Fruit fly (Drosophila melanogaster) whole organism, embryonic: ENCODE data around the gene CG33510.

Experiments used
- CG10321 ChIP-seq: fragments of 200-800 bp; sonication (Bioruptor generic); IDR thresholded peaks from 2 replicates; pipeline ENCODE4 v1.3.6; 2022; ENCODE audit warnings: missing biosample characterization, missing genetic modification characterization
- CG12071 ChIP-seq: fragments of 200-800 bp; sonication (Bioruptor generic); optimal IDR thresholded peaks from 3 replicates; lab custom pipeline; 2018; ENCODE audit warnings: missing biosample characterization, mild to moderate bottlenecking, missing genetic modification characterization
- CG12219 ChIP-seq: fragments of 200-800 bp; sonication (Bioruptor generic); optimal IDR thresholded peaks from 3 replicates; lab custom pipeline; 2018; ENCODE audit warnings: missing biosample characterization, mild to moderate bottlenecking, missing genetic modification characterization
- CG1233 ChIP-seq: fragments of 200-800 bp; sonication (Bioruptor generic); optimal IDR thresholded peaks from 4 replicates; lab custom pipeline; 2018; ENCODE audit warnings: missing biosample characterization, mild to moderate bottlenecking, missing genetic modification characterization
- CG13296 ChIP-seq: fragments of 200-800 bp; sonication (Bioruptor generic); optimal IDR thresholded peaks from 3 replicates; lab custom pipeline; 2018; ENCODE audit warnings: missing biosample characterization, mild to moderate bottlenecking, missing genetic modification characterization
- CG15696 ChIP-seq: fragments of 200-800 bp; sonication (Bioruptor generic); optimal IDR thresholded peaks from 2 replicates; lab custom pipeline; 2019; ENCODE audit warnings: missing biosample characterization, mild to moderate bottlenecking, missing genetic modification characterization, moderate library complexity
- CG4424 ChIP-seq: fragments of 200-800 bp; sonication (Bioruptor generic); optimal IDR thresholded peaks from 3 replicates; lab custom pipeline; 2016; ENCODE audit warnings: missing biosample characterization, missing genetic modification characterization
- CG4854 ChIP-seq: fragments of 200-800 bp; sonication (Bioruptor generic); optimal IDR thresholded peaks from 2 replicates; lab custom pipeline; 2016; ENCODE audit warnings: missing biosample characterization, missing genetic modification characterization, inconsistent platforms
- CG6689 ChIP-seq: fragments of 200-800 bp; sonication (Bioruptor generic); IDR thresholded peaks from 2 replicates; pipeline ENCODE4 v1.3.6; 2022; ENCODE audit warnings: missing biosample characterization, missing genetic modification characterization
- CG7271 ChIP-seq: fragments of 200-800 bp; sonication (Bioruptor generic); optimal IDR thresholded peaks from 2 replicates; lab custom pipeline; 2018; ENCODE audit warnings: missing biosample characterization, mild to moderate bottlenecking, missing genetic modification characterization, moderate library complexity
- CG8281 ChIP-seq: fragments of 200-800 bp; sonication (Bioruptor generic); optimal IDR thresholded peaks from 2 replicates; lab custom pipeline; 2018; ENCODE audit warnings: missing biosample characterization, mild to moderate bottlenecking, missing genetic modification characterization, moderate library complexity
- CG8478 ChIP-seq: fragments of >200 bp; optimal IDR thresholded peaks from 2 replicates; lab custom pipeline; 2018
- CoRest ChIP-seq: fragments of 200-800 bp; sonication (Bioruptor generic); optimal IDR thresholded peaks from 3 replicates; lab custom pipeline; 2018; ENCODE audit warnings: missing biosample characterization, mild to moderate bottlenecking, missing genetic modification characterization, moderate library complexity
- CrebB ChIP-seq: fragments of 200-800 bp; sonication (Bioruptor generic); optimal IDR thresholded peaks from 3 replicates; lab custom pipeline; 2018; ENCODE audit warnings: missing biosample characterization, mild to moderate bottlenecking, missing genetic modification characterization
- D19B ChIP-seq: fragments of 200-800 bp; sonication (Bioruptor generic); optimal IDR thresholded peaks from 2 replicates; lab custom pipeline; 2017; ENCODE audit warnings: missing biosample characterization, mild to moderate bottlenecking, missing genetic modification characterization
- Dad ChIP-seq: fragments of 200-800 bp; sonication (Bioruptor generic); optimal IDR thresholded peaks from 3 replicates; lab custom pipeline; 2016; ENCODE audit warnings: missing biosample characterization, missing genetic modification characterization
- Doc3 ChIP-seq: fragments of 200-800 bp; sonication (Bioruptor generic); IDR thresholded peaks from 3 replicates; pipeline ENCODE4 v1.3.6; 2022; ENCODE audit warnings: missing biosample characterization, missing genetic modification characterization; ENCODE audit not compliant: partially characterized antibody
- Dref ChIP-seq: fragments of 200-800 bp; sonication (Bioruptor generic); IDR thresholded peaks from 2 replicates; pipeline ENCODE4 v1.3.6; 2022; ENCODE audit warnings: missing biosample characterization, missing genetic modification characterization
- Elba2 ChIP-seq: fragments of 200-800 bp; sonication (Bioruptor generic); optimal IDR thresholded peaks from 3 replicates; lab custom pipeline; 2016; ENCODE audit warnings: missing biosample characterization, missing genetic modification characterization
- Gsc ChIP-seq: fragments of 200-800 bp; sonication (Bioruptor generic); IDR thresholded peaks from 2 replicates; pipeline ENCODE4 v1.3.6; 2022; ENCODE audit warnings: missing biosample characterization, missing genetic modification characterization
- HLH4C ChIP-seq: fragments of 200-800 bp; sonication (Bioruptor generic); IDR thresholded peaks from 3 replicates; pipeline ENCODE4 v1.3.6; 2022; ENCODE audit warnings: missing biosample characterization, missing genetic modification characterization; ENCODE audit not compliant: partially characterized antibody
- HLH54F ChIP-seq: fragments of 200-800 bp; sonication (Bioruptor generic); optimal IDR thresholded peaks from 3 replicates; lab custom pipeline; 2016; ENCODE audit warnings: missing biosample characterization, missing genetic modification characterization
- Hmx ChIP-seq: fragments of 200-800 bp; sonication (Bioruptor generic); optimal IDR thresholded peaks from 2 replicates; lab custom pipeline; 2016; ENCODE audit warnings: missing biosample characterization, missing genetic modification characterization
- Kr ChIP-seq: fragments of 200-800 bp; sonication (Bioruptor generic); optimal IDR thresholded peaks from 2 replicates; lab custom pipeline; 2017; ENCODE audit warnings: missing biosample characterization, mild to moderate bottlenecking, missing genetic modification characterization
- Mes4 ChIP-seq: fragments of 200-800 bp; sonication (Bioruptor generic); optimal IDR thresholded peaks from 2 replicates; lab custom pipeline; 2016; ENCODE audit warnings: missing biosample characterization, missing genetic modification characterization
- Mrtf ChIP-seq: fragments of 200-800 bp; sonication (Bioruptor generic); IDR thresholded peaks from 3 replicates; pipeline ENCODE4 v1.3.6; 2022; ENCODE audit warnings: missing biosample characterization, missing genetic modification characterization
- Scr ChIP-seq: fragments of 200-800 bp; sonication (Bioruptor generic); IDR thresholded peaks from 2 replicates; pipeline ENCODE4 v1.3.6; 2022; ENCODE audit warnings: missing biosample characterization, missing genetic modification characterization; ENCODE audit not compliant: partially characterized antibody
- Side ChIP-seq: fragments of 200-800 bp; sonication (Bioruptor generic); optimal IDR thresholded peaks from 2 replicates; lab custom pipeline; 2016; ENCODE audit warnings: missing biosample characterization, missing genetic modification characterization
- Xrp1 ChIP-seq: fragments of 200-800 bp; sonication (Bioruptor generic); IDR thresholded peaks from 2 replicates; pipeline ENCODE4 v1.3.6; 2022; ENCODE audit warnings: missing biosample characterization, missing genetic modification characterization
- al ChIP-seq: fragments of 200-800 bp; sonication (Bioruptor generic); IDR thresholded peaks from 2 replicates; pipeline ENCODE4 v1.3.6; 2022; ENCODE audit warnings: missing biosample characterization, missing genetic modification characterization
- crol ChIP-seq: fragments of 200-800 bp; sonication (Bioruptor generic); IDR thresholded peaks from 2 replicates; pipeline ENCODE4 v1.3.6; 2022; ENCODE audit warnings: missing biosample characterization, missing genetic modification characterization
- cwo ChIP-seq: fragments of 200-800 bp; sonication (Bioruptor generic); optimal IDR thresholded peaks from 3 replicates; lab custom pipeline; 2017; ENCODE audit warnings: missing biosample characterization, missing genetic modification characterization, mild to moderate bottlenecking, moderate library complexity, missing genetic modification reagents
- danr ChIP-seq: fragments of 200-800 bp; sonication (Bioruptor generic); IDR thresholded peaks from 2 replicates; pipeline ENCODE4 v1.3.6; 2022; ENCODE audit warnings: missing biosample characterization, missing genetic modification characterization
- hkb ChIP-seq, 2 experiments: fragments of 200-800 bp in 1 of 2; fragments of >200 bp in 1 of 2; sonication (Bioruptor generic) in 1 of 2; IDR thresholded peaks in 1 of 2; optimal IDR thresholded peaks in 1 of 2; 2 replicates each; pipeline versions ENCODE4 v1.3.6 to Lab custom; 2017 to 2022; ENCODE audit warnings: missing biosample characterization in 1 of 2, missing genetic modification characterization in 1 of 2
- kah ChIP-seq: fragments of 200-800 bp; sonication (Bioruptor generic); optimal IDR thresholded peaks from 2 replicates; lab custom pipeline; 2018; ENCODE audit warnings: missing biosample characterization, mild to moderate bottlenecking, missing genetic modification characterization
- klu ChIP-seq: fragments of 200-800 bp; sonication (Bioruptor generic); IDR thresholded peaks from 2 replicates; pipeline ENCODE4 v1.3.6; 2022; ENCODE audit warnings: missing biosample characterization, missing genetic modification characterization
- knrl ChIP-seq: fragments of 200-800 bp; sonication (Bioruptor generic); IDR thresholded peaks from 3 replicates; pipeline ENCODE4 v1.3.6; 2022; ENCODE audit warnings: missing biosample characterization, missing genetic modification characterization; ENCODE audit not compliant: partially characterized antibody
- lab ChIP-seq: fragments of 200-800 bp; sonication (Bioruptor generic); optimal IDR thresholded peaks from 3 replicates; lab custom pipeline; 2017; ENCODE audit warnings: missing biosample characterization, missing genetic modification characterization, mild to moderate bottlenecking, moderate library complexity, missing genetic modification reagents
- lmd ChIP-seq: fragments of 200-800 bp; sonication (Bioruptor generic); IDR thresholded peaks from 2 replicates; pipeline ENCODE4 v1.3.6; 2022; ENCODE audit warnings: missing biosample characterization, missing genetic modification characterization
- nau ChIP-seq: fragments of 200-800 bp; sonication (Bioruptor generic); optimal IDR thresholded peaks from 3 replicates; lab custom pipeline; 2017; ENCODE audit warnings: missing biosample characterization, mild to moderate bottlenecking, missing genetic modification characterization, missing genetic modification reagents
- nerfin-2 ChIP-seq: fragments of 200-800 bp; sonication (Bioruptor generic); IDR thresholded peaks from 2 replicates; pipeline ENCODE4 v1.3.6; 2022; ENCODE audit warnings: missing biosample characterization, missing genetic modification characterization; ENCODE audit not compliant: partially characterized antibody
- onecut ChIP-seq: fragments of 200-800 bp; sonication (Bioruptor generic); IDR thresholded peaks from 2 replicates; pipeline ENCODE4 v1.3.6; 2022; ENCODE audit warnings: missing biosample characterization, missing genetic modification characterization
- rib ChIP-seq: fragments of 200-800 bp; sonication (Bioruptor generic); IDR thresholded peaks from 2 replicates; pipeline ENCODE4 v1.3.6; 2022; ENCODE audit warnings: missing biosample characterization, missing genetic modification characterization
- salm ChIP-seq: fragments of 200-800 bp; sonication (Bioruptor generic); optimal IDR thresholded peaks from 2 replicates; lab custom pipeline; 2018; ENCODE audit warnings: missing biosample characterization, mild to moderate bottlenecking, missing genetic modification characterization
- tap ChIP-seq: fragments of 200-800 bp; optimal IDR thresholded peaks from 3 replicates; lab custom pipeline; 2019; ENCODE audit warnings: missing biosample characterization, mild to moderate bottlenecking, missing genetic modification characterization, moderate library complexity
- trem ChIP-seq: fragments of 200-800 bp; optimal IDR thresholded peaks from 3 replicates; lab custom pipeline; 2019; ENCODE audit warnings: missing biosample characterization, mild to moderate bottlenecking, missing genetic modification characterization, moderate library complexity
- tup ChIP-seq: fragments of 200-800 bp; sonication (Bioruptor generic); optimal IDR thresholded peaks from 2 replicates; lab custom pipeline; 2016; ENCODE audit warnings: missing biosample characterization, mild to moderate bottlenecking, missing genetic modification characterization, moderate library complexity
- vnd ChIP-seq: fragments of 200-800 bp; sonication (Bioruptor generic); IDR thresholded peaks from 3 replicates; pipeline ENCODE4 v1.3.6; 2022; ENCODE audit warnings: missing biosample characterization, missing genetic modification characterization; ENCODE audit not compliant: partially characterized antibody

Gene CG33510

dm6 chr2L:21051873-21052736 is 32.0 kb downstream of the CG33510 start, which contains the start of gene CG42238 (continued):
- no peak for TF ChIP-seq vnd (GFP tag; lab: Robert Waterston, UW)
- TF ChIP-seq Gsc, result no peak
- TF ChIP-seq Dref (GFP tag; lab: Robert Waterston, UW), result no peak
- TF ChIP-seq CG12071, result no peak
- no peak for TF ChIP-seq lab (GFP tag; lab: Kevin White, UChicago)
- no peak for TF ChIP-seq Mes4 (GFP tag; lab: Kevin White, UChicago)
- TF ChIP-seq CrebB (tag; lab: Kevin White, UChicago), result no peak
- TF ChIP-seq CG6689 (GFP tag; lab: Robert Waterston, UW), result no peak
- peak; percentile 79 for TF ChIP-seq Kr (GFP tag; lab: Kevin White, UChicago)
- no peak for TF ChIP-seq CG15696 (tag; lab: Kevin White, UChicago)
- TF ChIP-seq D19B, result no peak
- no peak for TF ChIP-seq rib (GFP tag; lab: Robert Waterston, UW)
- TF ChIP-seq Elba2 (GFP tag; lab: Kevin White, UChicago), result no peak
- TF ChIP-seq CG4854, result no peak
- TF ChIP-seq onecut (GFP tag; lab: Robert Waterston, UW), result 0 out of 2 replicates have a peak, but pooled peaks have one; percentile 23
- no peak for TF ChIP-seq CG13296 (GFP tag; lab: Kevin White, UChicago)
- no peak for TF ChIP-seq CG12219
- no peak for TF ChIP-seq kah (GFP tag; lab: Kevin White, UChicago)
- TF ChIP-seq tap (tag; lab: Kevin White, UChicago), result no peak
- TF ChIP-seq CG4424 (GFP tag; lab: Kevin White, UChicago), result no peak
- peak; percentile 31; the same call in 1 of the 3 replicates for TF ChIP-seq knrl (GFP tag; lab: Robert Waterston, UW)
- TF ChIP-seq hkb (optimal IDR thresholded peaks at IDR 0.05; lab: Kevin White, UChicago), result no peak
- peak; percentile 3; the same call in 1 of the 2 replicates for TF ChIP-seq hkb (GFP tag; IDR thresholded peaks at IDR 0.05; lab: Robert Waterston, UW)
- TF ChIP-seq trem (tag; lab: Kevin White, UChicago), result peak; percentile 10
- no peak for TF ChIP-seq Dad (GFP tag; lab: Kevin White, UChicago)
- no peak for TF ChIP-seq lmd (GFP tag; lab: Robert Waterston, UW)
- TF ChIP-seq cwo (GFP tag; lab: Kevin White, UChicago), result no peak
- peak; percentile 2 for TF ChIP-seq CG8281 (tag; lab: Kevin White, UChicago)
- TF ChIP-seq tup, result no peak
- TF ChIP-seq HLH54F (GFP tag; lab: Kevin White, UChicago), result no peak
- no peak for TF ChIP-seq salm (tag; lab: Kevin White, UChicago)
- TF ChIP-seq Hmx (GFP tag; lab: Kevin White, UChicago), result no peak
- 0 out of 3 replicates have a peak, but pooled peaks have one; percentile 21 for TF ChIP-seq HLH4C (GFP tag; lab: Robert Waterston, UW)
- peak; percentile 32; the same call in 1 of the 2 replicates for TF ChIP-seq Scr
- peak; percentile 24 for TF ChIP-seq CoRest (tag; lab: Kevin White, UChicago)
- peak; percentile 92 for TF ChIP-seq CG10321 (GFP tag; lab: Robert Waterston, UW)
- TF ChIP-seq CG7271, result no peak
- TF ChIP-seq nau (GFP tag; lab: Kevin White, UChicago), result no peak
- peak; percentile 61 for TF ChIP-seq nerfin-2
- TF ChIP-seq crol, result peak; percentile 52
- no peak for TF ChIP-seq CG8478 (lab: Kevin White, UChicago)
- TF ChIP-seq al (GFP tag; lab: Robert Waterston, UW), result no peak
- TF ChIP-seq danr (GFP tag; lab: Robert Waterston, UW), result no peak
- TF ChIP-seq Xrp1, result 0 out of 2 replicates have a peak, but pooled peaks have one; percentile 23
- no peak for TF ChIP-seq Side
- TF ChIP-seq Mrtf (GFP tag; lab: Robert Waterston, UW), result no peak
- TF ChIP-seq klu (GFP tag; lab: Robert Waterston, UW), result no peak
- no peak for TF ChIP-seq CG1233 (GFP tag; lab: Kevin White, UChicago)
- TF ChIP-seq Doc3 (GFP tag; lab: Robert Waterston, UW), result no peak
